Worm (Caenorhabditis elegans): ENCODE measurements around the gene K04G11.1.

Gene K04G11.1

DNA sequence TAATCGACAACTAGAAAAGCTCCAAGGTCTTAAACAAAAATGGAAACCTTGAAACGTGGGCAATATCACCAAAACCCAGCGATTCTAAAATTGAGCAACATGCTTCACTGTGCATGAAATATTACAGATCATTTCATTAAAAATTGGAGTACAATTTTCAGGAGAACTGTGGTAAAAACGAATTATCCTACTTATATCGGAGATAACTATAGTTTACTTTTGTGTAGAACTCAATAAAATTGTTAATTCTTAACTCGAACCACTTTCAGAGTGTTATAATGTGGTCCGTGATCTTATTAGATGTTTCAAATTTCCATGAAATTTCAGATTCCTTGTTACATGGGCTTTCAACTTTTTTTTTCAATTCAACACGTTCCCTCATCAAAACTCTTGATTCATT is at the start of gene K04G11.1:
K04G11.1 (plus strand) TSS at position 301 of the 400 bp plus-strand sequence.
- TF ChIP-seq C06A6.2 (GFP tag; conservative IDR thresholded peaks at IDR 0.05) = no peak
- TF ChIP-seq ztf-22 (GFP tag; optimal IDR thresholded peaks at IDR 0.05) = no peak
- TF ChIP-seq unc-130 (GFP tag; optimal IDR thresholded peaks at IDR 0.05) = no peak
- TF ChIP-seq mcd-1 (GFP tag; IDR thresholded peaks at IDR 0.05) = no peak
- TF ChIP-seq nhr-80 (tag; optimal IDR thresholded peaks at IDR 0.05) = no peak
- TF ChIP-seq T26A5.8 (tag; optimal IDR thresholded peaks at IDR 0.05) = no peak
- TF ChIP-seq snpc-4 (GFP tag; optimal IDR thresholded peaks at IDR 0.05) = no peak
- no peak for TF ChIP-seq snpc-4 (tag; optimal IDR thresholded peaks at IDR 0.05)
- TF ChIP-seq F39B2.1 (GFP tag; IDR thresholded peaks at IDR 0.05) = no peak
- no peak for TF ChIP-seq mes-4 (tag; optimal IDR thresholded peaks at IDR 0.05)
- TF ChIP-seq ekl-4 (GFP tag; IDR thresholded peaks at IDR 0.05) = no peak
- no peak for TF ChIP-seq F37B4.10 (GFP tag; IDR thresholded peaks at IDR 0.05)

DNA sequence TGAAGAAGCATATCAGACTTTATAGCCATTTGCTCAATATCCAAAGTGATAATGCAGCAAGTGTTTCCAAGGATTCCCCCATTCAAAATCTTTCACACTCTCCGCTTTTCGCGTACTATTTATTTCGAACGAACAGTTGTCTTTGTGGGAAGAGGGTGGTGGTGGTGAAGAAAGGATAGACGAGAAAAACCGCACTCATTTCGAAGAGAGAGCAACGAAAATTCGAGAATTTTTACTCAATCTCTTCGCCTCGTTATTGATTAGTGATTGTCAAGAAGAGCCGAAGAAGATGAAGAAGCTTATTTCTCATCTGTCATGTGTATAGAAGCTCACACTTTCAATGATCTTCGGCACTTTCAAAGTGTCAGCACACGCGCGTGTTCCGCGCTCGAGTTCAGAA is 47.4 kb upstream of the K04G11.1 start:
- TF ChIP-seq nhr-80 (tag; optimal IDR thresholded peaks at IDR 0.05) = no peak
- TF ChIP-seq hmg-20 (GFP tag; IDR thresholded peaks at IDR 0.05) = no peak
- TF ChIP-seq dpl-1 (GFP tag; optimal IDR thresholded peaks at IDR 0.05) = no peak
- no peak for TF ChIP-seq bed-2 (GFP tag; IDR thresholded peaks at IDR 0.05)
- no peak for TF ChIP-seq him-1 (tag; optimal IDR thresholded peaks at IDR 0.05)
- TF ChIP-seq mcd-1 (GFP tag; IDR thresholded peaks at IDR 0.05) = no peak
- TF ChIP-seq pha-4 (tag; optimal IDR thresholded peaks at IDR 0.05) = no peak
- no peak for TF ChIP-seq aptf-3 (GFP tag; IDR thresholded peaks at IDR 0.05)
- no peak for TF ChIP-seq rcor-1 (GFP tag; IDR thresholded peaks at IDR 0.05)
- no peak for TF ChIP-seq F57A8.1 (GFP tag; optimal IDR thresholded peaks at IDR 0.05)
- no peak for TF ChIP-seq lsl-1 (GFP tag; optimal IDR thresholded peaks at IDR 0.05)
- no peak for TF ChIP-seq rec-8 (tag; optimal IDR thresholded peaks at IDR 0.05)
- TF ChIP-seq die-1 (tag; optimal IDR thresholded peaks at IDR 0.05) = no peak

DNA sequence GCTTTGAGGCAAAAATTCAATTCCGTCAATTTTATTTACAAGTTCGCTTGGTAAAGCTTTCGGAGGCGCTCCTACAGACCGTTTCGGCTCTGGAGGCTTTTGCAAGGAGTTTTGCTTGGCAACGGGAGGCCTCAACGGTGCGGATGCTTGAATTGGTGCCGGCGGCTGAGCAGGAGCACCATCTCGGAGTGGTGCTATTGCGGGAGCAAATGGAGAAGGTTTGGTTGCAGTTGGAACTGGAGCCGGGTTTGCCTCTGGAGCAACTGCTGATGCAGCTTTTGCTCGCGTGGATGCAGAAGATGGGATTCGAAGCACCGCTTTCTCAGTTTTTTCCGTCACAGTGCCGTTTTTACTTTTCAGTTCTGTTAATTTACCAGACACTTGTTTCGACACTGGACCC is 45.3 kb upstream of the K04G11.1 start:
- no peak for TF ChIP-seq ceh-27 (GFP tag; optimal IDR thresholded peaks at IDR 0.05)
- TF ChIP-seq zfh-2 (GFP tag; conservative IDR thresholded peaks at IDR 0.05) = peak; percentile 69
- no peak for TF ChIP-seq K12H6.12 (tag; optimal IDR thresholded peaks at IDR 0.05)
- peak; percentile 47; the same call in 1 of the 2 replicates for TF ChIP-seq egrh-3 (GFP tag; IDR thresholded peaks at IDR 0.05)
- TF ChIP-seq lin-26 (GFP tag; IDR thresholded peaks at IDR 0.05) = no peak
- peak; percentile 16 for TF ChIP-seq nhr-27 (tag; optimal IDR thresholded peaks at IDR 0.05)
- no peak for TF ChIP-seq mel-28 (tag; optimal IDR thresholded peaks at IDR 0.05; ENCODE audit: borderline replicate concordance)

DNA sequence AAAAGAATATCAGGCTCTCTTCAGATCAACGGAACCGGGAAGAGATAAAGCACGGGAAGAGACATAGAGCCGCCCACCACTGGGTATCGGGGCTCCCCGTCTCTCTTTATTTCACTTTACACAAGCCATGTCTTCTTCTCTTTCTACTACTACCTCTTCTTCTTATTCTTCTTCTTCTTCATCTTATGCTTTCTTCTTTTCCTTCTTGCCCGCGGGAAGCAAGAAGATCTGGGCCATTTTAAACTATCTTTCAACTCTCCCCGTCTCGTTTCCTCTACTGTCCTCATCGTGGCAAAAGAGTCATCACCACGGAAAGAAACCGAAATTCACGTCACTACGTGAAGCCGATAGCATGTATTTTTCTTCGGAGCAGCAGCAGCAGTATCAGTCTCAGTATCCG is 42.7 kb upstream of the K04G11.1 start:
- no peak for TF ChIP-seq let-526 (GFP tag; IDR thresholded peaks at IDR 0.05)
- no peak for TF ChIP-seq lin-35 (GFP tag; optimal IDR thresholded peaks at IDR 0.05)
- no peak for TF ChIP-seq fkh-3 (tag; optimal IDR thresholded peaks at IDR 0.05)
- TF ChIP-seq K12H6.12 (tag; optimal IDR thresholded peaks at IDR 0.05) = no peak
- TF ChIP-seq F57A8.1 (GFP tag; optimal IDR thresholded peaks at IDR 0.05) = no peak
- TF ChIP-seq somi-1 (GFP tag; optimal IDR thresholded peaks at IDR 0.05) = peak; percentile 24
- no peak for TF ChIP-seq F10E7.11 (tag; optimal IDR thresholded peaks at IDR 0.05)
- TF ChIP-seq aptf-3 (GFP tag; IDR thresholded peaks at IDR 0.05) = no peak
